Worm (Caenorhabditis elegans) whole organism, L3 larva: ENCODE measurements around the gene fbxa-107.

Source experiments
- lin-39 ChIP-seq: fragments of 150-350 bp; optimal IDR thresholded peaks from 2 replicates; lab custom pipeline; 2018; ENCODE audit warnings: missing biosample characterization, missing genetic modification reagents, missing genetic modification characterization
- lsy-12 ChIP-seq: sonication (generic microtip); optimal IDR thresholded peaks from 2 replicates; lab custom pipeline; 2016; ENCODE audit warnings: mild to moderate bottlenecking, missing genetic modification characterization, missing compliant biosample characterization

DNA sequence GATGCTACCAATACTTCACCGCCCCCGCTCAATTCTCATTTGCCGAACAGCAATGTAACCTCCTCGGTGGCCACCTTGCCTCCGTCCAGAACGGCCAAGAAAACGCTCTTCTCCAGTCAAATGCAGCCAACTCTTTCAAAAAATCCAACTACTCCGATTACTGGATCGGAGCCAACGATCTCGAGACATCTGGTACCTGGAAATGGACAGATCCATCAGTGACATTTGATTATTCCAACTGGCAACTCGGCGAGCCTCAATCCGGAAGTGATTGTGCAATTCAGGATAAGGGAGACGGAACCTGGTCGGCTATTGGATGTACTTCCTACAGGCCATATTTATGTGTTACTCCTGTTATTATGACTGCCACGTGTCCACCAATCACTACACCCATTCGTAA, 34.4 kb downstream of the fbxa-107 start:
- no peak for TF ChIP-seq lsy-12 (tag; lab: Kevin White, UChicago)
- no peak for TF ChIP-seq lin-39
